Worm (Caenorhabditis elegans): ENCODE data around the gene F59B10.6.
A peak's percentile ranks its signal among the peaks of the same experiment; 100 is the strongest.

Gene F59B10.6

DNA sequence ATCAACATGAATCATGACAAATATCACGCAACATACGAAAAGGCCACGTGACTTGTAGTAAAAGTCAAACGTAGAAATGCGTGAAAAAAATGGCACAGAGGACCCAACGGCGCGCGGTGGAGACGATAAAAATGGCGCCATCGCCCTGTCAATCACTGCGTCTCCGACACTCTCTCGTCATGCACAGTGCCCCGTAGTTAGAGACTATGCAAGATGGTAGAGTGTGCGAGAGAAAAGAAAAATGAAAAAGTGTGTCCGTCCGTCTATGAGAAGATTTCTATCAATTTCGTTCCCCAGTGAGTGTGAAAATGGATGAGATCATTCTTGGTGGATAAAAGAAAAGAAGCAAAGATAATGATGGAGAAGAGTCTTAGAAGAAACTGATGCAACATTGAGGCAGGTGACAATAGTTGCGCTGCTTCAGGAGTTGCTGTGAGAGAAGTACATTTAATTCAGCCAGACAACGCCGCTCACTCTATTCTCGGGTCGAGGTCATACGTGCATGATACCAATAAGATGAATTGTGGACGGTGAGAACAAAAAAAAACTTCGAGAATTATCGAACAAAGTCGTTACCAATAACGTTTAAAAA, 31.3 kb upstream of the F59B10.6 start (continued):
- no peak for TF ChIP-seq F22D6.2 (tag; optimal IDR thresholded peaks at IDR 0.05)
- no peak for TF ChIP-seq ztf-22 (GFP tag; optimal IDR thresholded peaks at IDR 0.05)
- TF ChIP-seq tbp1 (GFP tag; optimal IDR thresholded peaks at IDR 0.05), result peak; percentile 55
- peak; percentile 8; the same call in 1 of the 2 replicates for TF ChIP-seq pbrm-1 (GFP tag; IDR thresholded peaks at IDR 0.05)
- no peak for TF ChIP-seq nfya-2 (GFP tag; IDR thresholded peaks at IDR 0.05)
- no peak for TF ChIP-seq F39B2.1 (GFP tag; IDR thresholded peaks at IDR 0.05)
- no peak for TF ChIP-seq madf-3 (GFP tag; IDR thresholded peaks at IDR 0.05)
- TF ChIP-seq hmg-20 (GFP tag; IDR thresholded peaks at IDR 0.05), result no peak
- peak; percentile 17; the same call in 1 of the 2 replicates for TF ChIP-seq K11D2.4 (GFP tag; IDR thresholded peaks at IDR 0.05)
- no peak for TF ChIP-seq D2030.7 (GFP tag; IDR thresholded peaks at IDR 0.05)
- TF ChIP-seq ceh-91 (GFP tag; IDR thresholded peaks at IDR 0.05), result no peak
- TF ChIP-seq cebp-2 (GFP tag; IDR thresholded peaks at IDR 0.05), result no peak
- TF ChIP-seq snpc-4 (GFP tag; optimal IDR thresholded peaks at IDR 0.05), result no peak
- peak in 2 of 4 experiments; percentile 36 to 68 for TF ChIP-seq snpc-4 (tag; optimal IDR thresholded peaks at IDR 0.05)
- no peak for TF ChIP-seq F23B12.7 (tag; optimal IDR thresholded peaks at IDR 0.05; ENCODE audit: insufficient read depth)
- no peak for TF ChIP-seq attf-3 (GFP tag; conservative IDR thresholded peaks at IDR 0.05)
- no peak for TF ChIP-seq ceh-27 (GFP tag; optimal IDR thresholded peaks at IDR 0.05)
- TF ChIP-seq hsf-1 (GFP tag; IDR thresholded peaks at IDR 0.05), result peak; percentile 64
- TF ChIP-seq mcd-1 (GFP tag; IDR thresholded peaks at IDR 0.05), result peak; percentile 53
- no peak for TF ChIP-seq akir-1 (GFP tag; optimal IDR thresholded peaks at IDR 0.05)
- TF ChIP-seq aptf-3 (GFP tag; IDR thresholded peaks at IDR 0.05), result no peak
- no peak for TF ChIP-seq sptf-2 (GFP tag; optimal IDR thresholded peaks at IDR 0.05)
- no peak for TF ChIP-seq Y67H2A.10 (GFP tag; conservative IDR thresholded peaks at IDR 0.05)
- no peak for TF ChIP-seq efl-1 (GFP tag; optimal IDR thresholded peaks at IDR 0.05)
- peak; percentile 16 for TF ChIP-seq unc-62 (GFP tag; optimal IDR thresholded peaks at IDR 0.05)
- no peak for TF ChIP-seq rpc-1 (optimal IDR thresholded peaks at IDR 0.05)
- TF ChIP-seq rpc-1 (tag; optimal IDR thresholded peaks at IDR 0.05), result no peak
- TF ChIP-seq ceh-58 (GFP tag; IDR thresholded peaks at IDR 0.05), result no peak
- no peak for TF ChIP-seq Y79H2A.3 (GFP tag; conservative IDR thresholded peaks at IDR 0.05)
- no peak for TF ChIP-seq T26A5.8 (tag; optimal IDR thresholded peaks at IDR 0.05)
- no peak for TF ChIP-seq lsy-27 (tag; optimal IDR thresholded peaks at IDR 0.05; ENCODE audit: borderline replicate concordance, insufficient read depth)
- TF ChIP-seq dpl-1 (GFP tag; optimal IDR thresholded peaks at IDR 0.05), result no peak
- no peak for TF ChIP-seq lsl-1 (GFP tag; optimal IDR thresholded peaks at IDR 0.05)
- TF ChIP-seq ceh-100 (GFP tag; IDR thresholded peaks at IDR 0.05), result no peak
- TF ChIP-seq zfh-2 (GFP tag; conservative IDR thresholded peaks at IDR 0.05), result peak; percentile 66
- no peak for TF ChIP-seq repo-1 (tag; optimal IDR thresholded peaks at IDR 0.05)
- peak; percentile 79 for TF ChIP-seq ama-1 (optimal IDR thresholded peaks at IDR 0.05)
- TF ChIP-seq ama-1 (GFP tag; optimal IDR thresholded peaks at IDR 0.05), result no peak
- 0 out of 2 replicates have a peak, but pooled peaks have one; percentile 19 for TF ChIP-seq let-526 (GFP tag; IDR thresholded peaks at IDR 0.05)
- no peak for TF ChIP-seq madf-8 (GFP tag; conservative IDR thresholded peaks at IDR 0.05)
- no peak for TF ChIP-seq mes-4 (tag; optimal IDR thresholded peaks at IDR 0.05)
- peak; percentile 51 for TF ChIP-seq pha-4 (tag; optimal IDR thresholded peaks at IDR 0.05)
- TF ChIP-seq nfyb-1 (GFP tag; IDR thresholded peaks at IDR 0.05), result peak; percentile 67; the same call in 1 of the 2 replicates
- 0 out of 2 replicates have a peak, but pooled peaks have one; percentile 38 for TF ChIP-seq aptf-2 (GFP tag; conservative IDR thresholded peaks at IDR 0.05)
- TF ChIP-seq him-1 (tag; optimal IDR thresholded peaks at IDR 0.05), result no peak
- no peak for TF ChIP-seq ztf-6 (GFP tag; IDR thresholded peaks at IDR 0.05)
- TF ChIP-seq F10E7.11 (tag; optimal IDR thresholded peaks at IDR 0.05), result no peak
- TF ChIP-seq snpc-3.4 (tag; optimal IDR thresholded peaks at IDR 0.05), result no peak
- TF ChIP-seq dpff-1 (tag; optimal IDR thresholded peaks at IDR 0.05), result no peak

Data from whole organism, young adult.